Fruit fly (Drosophila melanogaster): ENCODE measurements around the gene Crtc.

The Crtc gene

DNA sequence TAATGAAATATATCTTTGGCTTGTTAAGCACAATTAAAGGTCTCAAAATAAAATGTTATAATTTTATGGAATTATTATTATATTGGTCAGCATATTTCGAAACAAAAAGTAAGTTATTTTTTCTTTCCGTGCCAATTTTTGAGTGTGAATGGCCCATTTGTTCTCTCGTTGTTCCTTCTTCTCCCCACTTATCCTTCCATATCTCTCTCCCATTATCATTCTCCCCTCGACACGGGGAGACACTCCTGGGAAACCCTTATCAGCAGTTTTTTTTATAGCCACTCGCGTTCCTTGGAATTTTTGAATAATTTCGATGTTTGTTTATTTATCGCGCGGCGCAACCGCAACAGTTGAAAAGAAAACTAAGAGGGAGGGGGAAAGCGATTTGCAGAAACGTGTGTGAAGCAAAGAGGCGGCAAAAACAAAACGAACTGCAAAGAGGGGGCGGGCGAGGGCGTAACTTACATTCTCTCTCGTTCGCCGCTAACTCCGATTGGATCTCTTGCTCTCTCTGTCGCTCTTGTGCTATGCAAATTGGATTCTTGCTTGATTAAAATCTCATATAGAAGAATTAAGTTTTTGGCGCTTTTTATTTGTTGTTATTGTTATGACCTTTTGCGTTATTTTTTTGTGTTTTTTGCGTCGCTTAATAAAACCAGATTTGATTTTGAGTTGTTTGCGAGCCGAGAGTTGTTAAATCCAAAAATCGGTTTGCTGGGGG is 1.2 kb downstream of the Crtc start:
- TF ChIP-seq Pif1B (GFP tag; optimal IDR thresholded peaks at IDR 0.05) (no peak), CG12605 (GFP tag; IDR thresholded peaks at IDR 0.05) (peak; percentile 10; the same call in 1 of the 2 replicates)

DNA sequence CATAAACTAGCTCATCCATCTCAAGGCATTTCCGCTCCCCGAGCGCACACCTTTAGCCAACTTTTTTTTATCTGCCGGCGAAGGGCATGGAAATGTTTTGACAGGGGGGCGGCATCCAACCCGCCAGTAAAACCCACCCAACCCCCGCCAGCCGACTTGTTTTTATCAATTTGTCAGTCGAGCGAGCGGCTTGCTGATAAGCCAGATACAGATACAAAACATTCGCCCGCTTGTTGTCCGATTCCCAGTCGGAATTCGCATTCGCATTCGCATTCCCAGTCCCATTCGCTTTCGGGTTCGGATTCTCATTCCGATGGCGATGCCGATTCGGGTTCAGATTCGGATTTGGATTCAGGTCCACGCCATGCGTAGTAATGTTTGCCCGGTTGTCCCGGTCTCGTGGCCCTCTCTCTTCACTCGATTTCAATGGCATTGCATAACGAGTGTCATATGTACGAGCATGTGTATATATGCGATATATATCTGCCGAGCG is 3.9 kb downstream of the Crtc start:
- TF ChIP-seq CG13204 (GFP tag; optimal IDR thresholded peaks at IDR 0.05) (peak; percentile 32), Snoo (tag; optimal IDR thresholded peaks at IDR 0.05) (no peak), EcR (GFP tag; optimal IDR thresholded peaks at IDR 0.05) (peak; percentile 60)

DNA sequence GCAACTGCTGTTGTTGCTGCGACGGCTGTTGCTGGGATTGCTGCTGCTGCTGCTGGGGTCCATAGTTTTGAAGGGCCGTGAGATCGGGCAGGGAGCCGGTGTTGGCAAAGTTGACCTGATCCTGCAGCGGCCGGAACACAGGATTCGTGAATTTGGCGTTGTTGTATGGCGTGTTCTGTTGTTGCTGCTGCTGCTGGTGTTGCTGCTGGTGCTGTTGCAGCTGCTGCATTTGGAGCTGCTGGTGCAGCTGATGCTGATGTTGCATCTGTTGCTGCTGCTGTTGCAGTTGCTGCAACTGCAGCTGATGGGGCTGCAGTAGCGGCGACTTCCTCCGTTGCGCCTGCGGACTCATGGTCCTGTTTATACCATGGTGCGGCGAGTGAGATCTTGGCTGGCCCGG is 5.4 kb downstream of the Crtc start:
- no peak for TF ChIP-seq CG12605 (GFP tag; IDR thresholded peaks at IDR 0.05)
- TF ChIP-seq CG34367 (tag; optimal IDR thresholded peaks at IDR 0.05) = no peak
- no peak for TF ChIP-seq CG14655 (GFP tag; optimal IDR thresholded peaks at IDR 0.05)
- TF ChIP-seq CG15710 (tag; optimal IDR thresholded peaks at IDR 0.05) = no peak
- no peak for TF ChIP-seq CG13204 (GFP tag; optimal IDR thresholded peaks at IDR 0.05)
- TF ChIP-seq CG32121 (GFP tag; IDR thresholded peaks at IDR 0.05) = no peak
- TF ChIP-seq gl (tag; optimal IDR thresholded peaks at IDR 0.05) = no peak
- TF ChIP-seq EcR (GFP tag; optimal IDR thresholded peaks at IDR 0.05) = no peak
- TF ChIP-seq CG9948 (tag; optimal IDR thresholded peaks at IDR 0.05) = no peak
- no peak for TF ChIP-seq CG17806 (tag; optimal IDR thresholded peaks at IDR 0.05)
- no peak for TF ChIP-seq CG8159 (tag; optimal IDR thresholded peaks at IDR 0.05)
- no peak for TF ChIP-seq CG10348 (GFP tag; IDR thresholded peaks at IDR 0.05)

DNA sequence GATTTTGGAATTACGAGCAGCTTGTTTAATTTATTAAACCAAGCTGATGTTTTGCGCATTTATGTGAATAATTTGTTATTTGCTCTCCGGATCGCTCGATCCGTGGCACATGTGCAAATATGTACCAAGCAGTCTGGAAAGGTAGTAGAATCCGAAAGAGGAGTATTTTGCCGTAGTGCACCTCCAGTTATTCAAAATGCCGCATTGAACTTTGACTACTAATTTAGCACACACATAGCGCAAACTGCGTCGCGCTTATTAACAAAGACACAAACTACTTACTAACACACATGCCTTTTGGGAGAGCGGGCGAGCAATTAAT is 9.8 kb downstream of the Crtc start:
- TF ChIP-seq Ets98B (GFP tag; IDR thresholded peaks at IDR 0.05) = no peak
- no peak for TF ChIP-seq CG17806 (tag; optimal IDR thresholded peaks at IDR 0.05)
- TF ChIP-seq CG13204 (GFP tag; optimal IDR thresholded peaks at IDR 0.05) = no peak
- no peak for TF ChIP-seq CG9948 (tag; optimal IDR thresholded peaks at IDR 0.05)
- TF ChIP-seq CG8301 (tag; optimal IDR thresholded peaks at IDR 0.05) = no peak

DNA sequence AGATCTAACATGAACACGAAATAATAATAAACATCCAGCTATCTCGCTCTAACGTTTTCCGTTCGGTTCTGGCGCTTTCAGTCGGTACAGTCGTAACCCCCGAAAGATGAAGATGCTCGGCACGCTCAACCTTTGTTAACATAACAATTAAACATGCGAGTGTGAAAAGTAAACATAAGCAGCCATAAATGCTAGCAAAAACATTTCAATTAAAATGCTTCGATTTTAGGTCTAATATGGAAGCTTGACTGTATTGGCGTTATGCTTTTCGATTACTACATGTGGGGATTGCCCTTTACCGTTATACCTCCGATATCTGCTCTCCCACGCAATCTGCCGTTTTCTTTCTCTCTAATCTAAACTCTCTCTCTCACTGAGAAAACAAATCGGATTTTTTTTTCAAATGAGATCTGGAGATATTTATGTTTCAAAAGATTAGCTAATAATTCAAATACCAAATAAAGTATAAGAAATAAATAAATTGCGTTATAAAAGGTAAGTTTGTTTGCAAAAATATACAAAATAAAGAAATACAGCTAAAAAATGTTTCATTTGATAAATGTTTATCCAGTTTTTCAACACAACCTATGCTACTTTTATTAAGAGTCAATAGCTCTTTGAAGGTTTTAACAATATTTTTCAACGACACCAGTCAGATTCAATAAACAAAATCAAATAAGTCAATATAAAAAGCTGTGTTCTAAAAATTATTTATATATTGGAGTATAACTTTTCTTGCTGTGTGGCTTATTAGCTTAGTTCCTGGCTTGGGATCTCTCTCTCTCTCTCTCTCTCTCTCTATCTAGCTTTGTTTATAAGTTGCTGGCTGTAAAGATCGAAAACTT is 10.4 kb downstream of the Crtc start:
- TF ChIP-seq CG8301 (tag; optimal IDR thresholded peaks at IDR 0.05) (peak; percentile 62), CG10348 (GFP tag; IDR thresholded peaks at IDR 0.05) (peak; percentile 49; the same call in 1 of the 2 replicates), gl (tag; optimal IDR thresholded peaks at IDR 0.05) (no peak), CG14655 (GFP tag; optimal IDR thresholded peaks at IDR 0.05) (peak; percentile 57), CG8159 (tag; optimal IDR thresholded peaks at IDR 0.05) (no peak), Ets98B (GFP tag; IDR thresholded peaks at IDR 0.05) (peak; percentile 89), CG34367 (tag; optimal IDR thresholded peaks at IDR 0.05) (no peak), CG32121 (GFP tag; IDR thresholded peaks at IDR 0.05) (peak; percentile 66), fd96Ca (GFP tag; IDR thresholded peaks at IDR 0.05) (peak; percentile 86; the same call in 2 of the 3 replicates), CG15710 (tag; optimal IDR thresholded peaks at IDR 0.05) (peak; percentile 17), EcR (GFP tag; optimal IDR thresholded peaks at IDR 0.05) (no peak), CG4496 (GFP tag; IDR thresholded peaks at IDR 0.05) (peak; percentile 87), CG17806 (tag; optimal IDR thresholded peaks at IDR 0.05) (peak; percentile 47), CG12605 (GFP tag; IDR thresholded peaks at IDR 0.05) (peak; percentile 76), CG13204 (GFP tag; optimal IDR thresholded peaks at IDR 0.05) (no peak), CG9948 (tag; optimal IDR thresholded peaks at IDR 0.05) (peak; percentile 30), Snoo (tag; optimal IDR thresholded peaks at IDR 0.05) (peak; percentile 34), Pif1B (GFP tag; optimal IDR thresholded peaks at IDR 0.05) (peak; percentile 44), D1 (tag; optimal IDR thresholded peaks at IDR 0.05) (no peak), rn (GFP tag; IDR thresholded peaks at IDR 0.05) (peak; percentile 49; the same call in 1 of the 2 replicates), Pif1A (GFP tag; optimal IDR thresholded peaks at IDR 0.05) (peak; percentile 56)

DNA sequence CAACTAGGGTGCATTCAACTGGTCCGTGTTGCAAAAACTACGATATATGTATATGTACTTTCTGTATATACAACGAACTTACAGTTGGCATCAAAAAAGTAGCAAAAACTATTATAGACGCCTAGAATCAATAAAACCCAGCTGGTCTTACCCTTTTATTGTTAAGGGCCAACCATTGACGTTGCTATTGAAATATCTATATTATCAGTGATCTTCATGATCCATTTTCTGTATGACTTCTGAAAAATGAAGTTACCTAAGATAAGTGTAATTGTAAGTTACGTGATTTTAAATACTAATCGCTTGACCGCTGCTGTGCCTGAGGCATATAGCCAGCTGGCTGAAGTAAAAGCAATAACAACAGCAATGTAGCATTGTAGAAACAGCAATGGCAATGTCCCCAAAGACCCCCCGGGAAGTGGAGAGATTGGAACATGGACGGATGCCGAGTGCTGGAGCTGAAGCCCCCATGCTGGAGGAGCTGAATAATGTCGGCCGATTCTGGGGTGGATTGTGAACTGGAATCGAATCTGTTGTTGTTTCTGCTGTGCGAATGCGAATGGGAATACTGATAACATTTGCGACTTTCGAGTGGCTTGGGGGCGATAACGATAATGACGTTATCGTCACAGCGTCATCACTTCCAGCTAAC is 11.2 kb downstream of the Crtc start:
- TF ChIP-seq D1 (tag; optimal IDR thresholded peaks at IDR 0.05) (peak; percentile 68), CG8301 (tag; optimal IDR thresholded peaks at IDR 0.05) (peak; percentile 88), EcR (GFP tag; optimal IDR thresholded peaks at IDR 0.05) (peak; percentile 96), CG17806 (tag; optimal IDR thresholded peaks at IDR 0.05) (peak; percentile 84), CG32121 (GFP tag; IDR thresholded peaks at IDR 0.05) (peak; percentile 54; the same call in 1 of the 2 replicates), rn (GFP tag; IDR thresholded peaks at IDR 0.05) (peak; percentile 54; the same call in 1 of the 2 replicates), Pif1B (GFP tag; optimal IDR thresholded peaks at IDR 0.05) (peak; percentile 82), CG14655 (GFP tag; optimal IDR thresholded peaks at IDR 0.05) (peak; percentile 89), CG4496 (GFP tag; IDR thresholded peaks at IDR 0.05) (peak; percentile 85), CG10348 (GFP tag; IDR thresholded peaks at IDR 0.05) (no peak), Ets98B (GFP tag; IDR thresholded peaks at IDR 0.05) (peak; percentile 75), fd96Ca (GFP tag; IDR thresholded peaks at IDR 0.05) (peak; percentile 83; the same call in 2 of the 3 replicates), CG13204 (GFP tag; optimal IDR thresholded peaks at IDR 0.05) (peak; percentile 63), Snoo (tag; optimal IDR thresholded peaks at IDR 0.05) (peak; percentile 58), CG15710 (tag; optimal IDR thresholded peaks at IDR 0.05) (peak; percentile 88), CG8159 (tag; optimal IDR thresholded peaks at IDR 0.05) (peak; percentile 89), CG9948 (tag; optimal IDR thresholded peaks at IDR 0.05) (peak; percentile 90), CG34367 (tag; optimal IDR thresholded peaks at IDR 0.05) (peak; percentile 85), CG12605 (GFP tag; IDR thresholded peaks at IDR 0.05) (peak; percentile 70; the same call in 1 of the 2 replicates), gl (tag; optimal IDR thresholded peaks at IDR 0.05) (peak; percentile 55), Pif1A (GFP tag; optimal IDR thresholded peaks at IDR 0.05) (peak; percentile 78)
